Worm (Caenorhabditis elegans) whole organism, L3 larva: ENCODE results near the gene kin-24.

ENCODE experiments used
- R02D3.7 ChIP-seq: fragments of 150-350 bp; optimal IDR thresholded peaks from 2 replicates; lab custom pipeline; 2014; ENCODE audit warnings: missing biosample characterization, missing genetic modification characterization
- ZK546.5 ChIP-seq: sonication (generic microtip); optimal IDR thresholded peaks from 2 replicates; lab custom pipeline; 2017; ENCODE audit warnings: missing biosample characterization, missing genetic modification characterization
- aly-2 ChIP-seq: fragments of 150-350 bp; optimal IDR thresholded peaks from 2 replicates; lab custom pipeline; 2014; ENCODE audit warnings: missing biosample characterization, missing genetic modification characterization
- ceh-16 ChIP-seq: sonication (generic microtip); optimal IDR thresholded peaks from 2 replicates; lab custom pipeline; 2017; ENCODE audit warnings: missing biosample characterization, missing genetic modification characterization
- ceh-28 ChIP-seq: fragments of 150-350 bp; optimal IDR thresholded peaks from 2 replicates; lab custom pipeline; 2014; ENCODE audit warnings: missing biosample characterization, missing genetic modification reagents, missing genetic modification characterization
- ceh-82 ChIP-seq: fragments of 150-350 bp; optimal IDR thresholded peaks from 2 replicates; lab custom pipeline; 2014; ENCODE audit warnings: missing biosample characterization, missing genetic modification characterization
- ceh-9 ChIP-seq: sonication (generic microtip); optimal IDR thresholded peaks from 2 replicates; lab custom pipeline; 2018; ENCODE audit warnings: missing biosample characterization, missing genetic modification characterization
- daf-12 ChIP-seq: fragments of 150-350 bp; optimal IDR thresholded peaks from 2 replicates; lab custom pipeline; 2014; ENCODE audit warnings: missing biosample characterization, missing genetic modification reagents, missing genetic modification characterization
- elt-1 ChIP-seq: fragments of 150-350 bp; optimal IDR thresholded peaks from 2 replicates; lab custom pipeline; 2014; ENCODE audit warnings: missing biosample characterization, missing genetic modification characterization
- elt-2 ChIP-seq: sonication (generic microtip); optimal IDR thresholded peaks from 2 replicates; lab custom pipeline; 2016; ENCODE audit warnings: missing genetic modification reagents, mild to moderate bottlenecking, missing genetic modification characterization, missing compliant biosample characterization
- elt-3 ChIP-seq, 3 experiments: fragments of 150-350 bp in 1 of 3; sonication (generic microtip) in 2 of 3; optimal IDR thresholded peaks; 2 replicates in 2 of 3; 4 replicates in 1 of 3; lab custom pipeline; 2014 to 2017; ENCODE audit warnings: missing biosample characterization in 3 of 3, missing genetic modification characterization in 3 of 3
- eor-1 ChIP-seq, 2 experiments: fragments of 150-350 bp; optimal IDR thresholded peaks; 2 replicates each; lab custom pipeline; 2014 to 2018; ENCODE audit warnings: missing biosample characterization in 2 of 2, missing genetic modification characterization in 2 of 2
- fos-1 ChIP-seq: fragments of 150-350 bp; optimal IDR thresholded peaks from 2 replicates; lab custom pipeline; 2014; ENCODE audit warnings: missing biosample characterization, missing genetic modification characterization
- hmg-11 ChIP-seq: sonication (generic microtip); optimal IDR thresholded peaks from 2 replicates; lab custom pipeline; 2016; ENCODE audit warnings: missing genetic modification characterization, missing compliant biosample characterization
- lin-15B ChIP-seq: fragments of 150-350 bp; optimal IDR thresholded peaks from 2 replicates; lab custom pipeline; 2014; ENCODE audit warnings: missing biosample characterization, missing genetic modification characterization
- lin-39 ChIP-seq: fragments of 150-350 bp; optimal IDR thresholded peaks from 2 replicates; lab custom pipeline; 2018; ENCODE audit warnings: missing biosample characterization, missing genetic modification reagents, missing genetic modification characterization
- lsy-12 ChIP-seq: sonication (generic microtip); optimal IDR thresholded peaks from 2 replicates; lab custom pipeline; 2016; ENCODE audit warnings: mild to moderate bottlenecking, missing genetic modification characterization, missing compliant biosample characterization
- mdl-1 ChIP-seq: fragments of 150-350 bp; optimal IDR thresholded peaks from 2 replicates; lab custom pipeline; 2014; ENCODE audit warnings: missing biosample characterization, missing genetic modification characterization
- mml-1 ChIP-seq: fragments of 150-350 bp; sonication (generic microtip); optimal IDR thresholded peaks from 3 replicates; lab custom pipeline; 2014; ENCODE audit warnings: missing biosample characterization, missing genetic modification characterization
- nhr-23 ChIP-seq: fragments of 150-350 bp; optimal IDR thresholded peaks from 2 replicates; lab custom pipeline; 2014; ENCODE audit warnings: missing biosample characterization, missing genetic modification reagents, missing genetic modification characterization
- nhr-28 ChIP-seq: fragments of 150-350 bp; optimal IDR thresholded peaks from 2 replicates; lab custom pipeline; 2014; ENCODE audit warnings: missing biosample characterization, missing genetic modification characterization
- nhr-43 ChIP-seq: sonication (generic microtip); optimal IDR thresholded peaks from 2 replicates; lab custom pipeline; 2016; ENCODE audit warnings: mild to moderate bottlenecking, missing genetic modification characterization, missing compliant biosample characterization; ENCODE audit not compliant: poor library complexity, severe bottlenecking
- nhr-76 ChIP-seq: fragments of 150-350 bp; sonication (generic microtip); optimal IDR thresholded peaks from 5 replicates; lab custom pipeline; 2014; ENCODE audit warnings: missing biosample characterization, missing genetic modification characterization
- pha-4 ChIP-seq: fragments of 150-350 bp; optimal IDR thresholded peaks from 2 replicates; lab custom pipeline; 2014; ENCODE audit warnings: missing biosample characterization, missing genetic modification reagents, missing genetic modification characterization
- pqm-1 ChIP-seq: fragments of 150-350 bp; optimal IDR thresholded peaks from 2 replicates; lab custom pipeline; 2017; ENCODE audit warnings: missing biosample characterization, missing genetic modification characterization, inconsistent platforms
- tbx-2 ChIP-seq: sonication (generic microtip); optimal IDR thresholded peaks from 2 replicates; lab custom pipeline; 2016; ENCODE audit warnings: mild to moderate bottlenecking, missing genetic modification characterization, missing compliant biosample characterization
- unc-39 ChIP-seq: sonication (generic microtip); optimal IDR thresholded peaks from 4 replicates; lab custom pipeline; 2017; ENCODE audit warnings: missing biosample characterization, missing genetic modification characterization
- zag-1 ChIP-seq: fragments of 150-350 bp; optimal IDR thresholded peaks from 2 replicates; lab custom pipeline; 2014; ENCODE audit warnings: missing biosample characterization, missing genetic modification characterization

kin-24 gene

DNA sequence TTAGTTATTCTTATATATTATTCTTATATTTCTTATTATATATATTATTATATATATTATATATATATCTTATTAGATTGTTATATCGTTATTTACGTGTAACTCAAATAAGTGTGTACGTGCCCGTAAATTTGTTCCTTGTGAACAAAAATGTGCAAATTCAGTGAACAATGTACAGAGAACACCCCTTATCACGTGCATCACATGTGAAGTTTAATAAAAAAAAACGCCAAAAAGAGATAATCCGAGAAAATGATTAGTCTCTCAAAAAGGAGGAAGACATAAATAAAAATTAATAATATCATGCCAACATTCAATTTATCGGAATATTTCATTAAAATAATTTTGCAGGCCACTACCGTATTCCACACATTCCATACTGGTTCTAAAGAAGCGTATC is 41.2 kb downstream of the kin-24 start:
- no peak for TF ChIP-seq nhr-28 (tag; lab: Kevin White, UChicago)
- peak; percentile 61 for TF ChIP-seq pha-4 (tag; lab: Kevin White, UChicago)
- peak; percentile 32 for TF ChIP-seq pqm-1 (tag; lab: Kevin White, UChicago)
- no peak for TF ChIP-seq ceh-16 (tag; lab: Kevin White, UChicago)
- peak; percentile 72 for TF ChIP-seq elt-2

DNA sequence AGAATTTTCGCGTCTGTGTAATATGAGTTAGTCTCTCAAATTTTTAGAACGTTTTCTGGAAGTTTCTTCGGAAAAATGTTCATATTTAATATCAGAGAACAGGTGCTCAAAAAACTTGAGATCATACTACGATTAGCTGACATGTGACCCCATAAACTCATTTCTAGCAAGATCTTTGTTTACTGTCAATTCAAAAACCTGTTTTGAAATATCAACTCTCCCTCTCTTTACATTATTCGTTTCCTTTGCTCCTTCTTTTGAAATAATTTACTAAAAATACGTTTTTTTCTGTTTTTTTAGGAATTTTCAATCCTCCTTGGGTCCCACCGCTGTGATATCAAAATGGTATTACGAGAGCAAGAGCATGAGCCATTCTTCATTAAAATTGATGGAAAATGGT is 41.8 kb downstream of the kin-24 start, which contains the start of gene fat-4:
TSS of gene fat-4 (plus strand) at position 301 of the 400 bp plus-strand sequence.
- TF ChIP-seq unc-39 (no peak), nhr-28 (tag; lab: Kevin White, UChicago) (no peak)

DNA sequence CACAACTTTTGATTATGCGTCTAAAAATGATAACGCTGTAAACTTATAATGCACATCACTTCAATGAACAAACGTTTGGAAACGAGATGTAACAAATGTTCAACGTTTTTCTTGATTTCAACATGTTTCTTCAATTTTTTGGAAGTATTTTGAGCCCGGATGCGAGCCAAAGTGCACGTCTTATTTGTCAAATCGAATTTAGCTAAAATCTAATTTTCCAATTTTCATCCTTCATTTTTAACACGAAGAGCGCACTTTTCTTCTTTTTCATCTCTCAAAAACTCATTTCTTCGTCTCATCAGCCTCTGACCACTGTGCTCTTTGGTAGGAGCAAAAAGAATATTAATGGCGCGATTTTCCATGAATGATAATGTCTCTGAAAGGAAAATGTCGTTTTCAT is 42.6 kb downstream of the kin-24 start:
- no peak for TF ChIP-seq ceh-9
- no peak for TF ChIP-seq elt-1 (tag; lab: Kevin White, UChicago)
- TF ChIP-seq elt-2, result peak; percentile 23
- no peak for TF ChIP-seq R02D3.7 (tag; lab: Kevin White, UChicago)
- TF ChIP-seq lsy-12 (tag; lab: Kevin White, UChicago), result no peak
- TF ChIP-seq zag-1 (tag; lab: Kevin White, UChicago), result no peak
- TF ChIP-seq, all 47 proteins: peak for 1

DNA sequence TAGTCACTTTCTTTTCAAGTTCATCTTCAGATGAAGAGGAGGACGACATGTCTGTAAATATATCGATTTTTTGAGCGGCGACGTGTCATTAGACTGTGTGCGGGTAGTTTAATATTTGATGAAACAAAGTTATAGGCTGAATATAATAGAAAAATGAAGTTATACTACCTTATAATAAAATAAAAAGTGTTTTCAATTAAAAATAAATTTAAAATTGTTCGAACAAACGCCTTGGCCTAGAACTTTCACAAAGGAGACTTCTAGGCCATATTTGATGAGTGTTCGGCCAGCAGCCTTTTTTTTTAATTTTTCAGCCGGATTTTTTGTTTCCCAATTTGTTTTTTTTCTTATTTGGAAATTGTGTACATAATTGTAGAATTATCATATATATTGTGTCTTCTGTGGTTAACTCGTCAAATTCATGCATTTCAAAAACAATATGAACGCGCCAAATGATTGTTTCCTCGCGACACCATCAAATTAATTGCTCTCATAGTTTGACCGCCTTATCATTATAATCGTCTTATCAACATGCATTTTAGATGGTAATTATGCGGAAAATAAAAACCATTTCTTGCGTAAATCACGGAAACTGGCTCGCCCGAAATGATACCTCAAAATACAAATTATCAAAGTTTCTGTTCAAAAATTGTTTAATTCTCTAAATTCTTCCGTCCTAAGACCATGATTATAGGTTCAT is 43.4 kb downstream of the kin-24 start, which contains the start of gene T13F2.2:
TSS of gene T13F2.2 (minus strand) at position 51 of the 700 bp plus-strand sequence.
- TF ChIP-seq lin-39 (tag; lab: Kevin White, UChicago) (no peak), tbx-2 (tag; lab: Kevin White, UChicago) (no peak), unc-39 (no peak), ZK546.5 (no peak), lin-15B (tag; lab: Kevin White, UChicago) (peak; percentile 20), aly-2 (tag; lab: Kevin White, UChicago) (no peak), nhr-76 (tag; lab: Kevin White, UChicago) (no peak), nhr-43 (tag; lab: Kevin White, UChicago) (peak; percentile 2), nhr-23 (no peak), elt-2 (peak; percentile 69), pqm-1 (tag; lab: Kevin White, UChicago) (peak; percentile 59)

DNA sequence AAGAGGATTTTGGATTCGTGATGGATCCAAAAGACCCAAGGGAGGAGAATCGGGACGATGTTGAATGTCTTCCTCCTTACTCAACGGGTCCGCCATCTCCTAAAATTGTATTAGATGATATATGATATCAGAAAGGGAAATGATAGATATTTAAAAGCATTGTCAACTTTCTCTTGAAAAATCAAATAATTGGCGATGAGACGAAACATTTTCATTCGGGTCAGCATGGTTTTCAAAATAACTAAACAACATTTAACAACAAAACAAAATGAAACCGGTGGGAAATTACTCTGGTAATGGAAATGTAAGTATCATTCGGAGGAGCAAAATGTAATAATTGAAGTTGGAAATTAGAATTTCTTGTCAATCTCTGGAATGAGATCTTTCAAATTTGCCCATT is 44.4 kb downstream of the kin-24 start, which contains the start of gene pis-1:
TSS of gene pis-1 (minus strand) at position 101 of the 400 bp plus-strand sequence.
- TF ChIP-seq pha-4 (tag; lab: Kevin White, UChicago) (no peak), tbx-2 (tag; lab: Kevin White, UChicago) (no peak), ZK546.5 (no peak), daf-12 (tag; lab: Kevin White, UChicago) (no peak), fos-1 (tag; lab: Kevin White, UChicago) (no peak)

DNA sequence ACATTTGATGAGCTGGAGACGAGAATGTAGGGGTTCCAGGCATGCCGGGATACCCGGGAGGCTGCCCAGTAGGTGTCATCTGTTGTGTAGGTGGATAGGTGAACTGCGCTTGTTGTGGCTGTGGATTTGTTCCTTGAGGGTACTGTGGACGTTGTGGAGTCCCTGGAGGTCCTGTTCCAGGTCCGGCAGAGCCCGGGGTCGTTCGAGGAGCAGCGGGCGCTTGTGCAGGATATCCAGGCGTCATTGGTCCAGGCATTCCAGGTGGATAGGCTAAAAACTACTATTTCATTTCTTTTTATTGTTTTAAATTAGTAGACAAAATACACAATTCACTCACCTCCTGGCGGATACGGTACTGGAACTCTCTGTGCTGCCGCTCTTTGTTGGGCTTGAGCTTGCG is 45.6 kb downstream of the kin-24 start:
- TF ChIP-seq elt-1 (tag; lab: Kevin White, UChicago), result no peak
- no peak for TF ChIP-seq elt-3 (tag; optimal IDR thresholded peaks at IDR 0.05; lab: Kevin White, UChicago)
- no peak for TF ChIP-seq ceh-82 (tag; lab: Kevin White, UChicago)
- no peak for TF ChIP-seq zag-1 (tag; lab: Kevin White, UChicago)
- TF ChIP-seq aly-2 (tag; lab: Kevin White, UChicago), result no peak
- TF ChIP-seq elt-2, result no peak
- no peak for TF ChIP-seq hmg-11 (tag; lab: Kevin White, UChicago)
- TF ChIP-seq tbx-2 (tag; lab: Kevin White, UChicago), result no peak
- no peak for TF ChIP-seq ZK546.5
- TF ChIP-seq nhr-76 (tag; lab: Kevin White, UChicago), result no peak
- TF ChIP-seq mml-1 (tag; lab: Kevin White, UChicago), result no peak
- no peak for TF ChIP-seq nhr-43 (tag; lab: Kevin White, UChicago)
- TF ChIP-seq eor-1 (tag; optimal IDR thresholded peaks at IDR 0.05; lab: Kevin White, UChicago), result no peak
- TF ChIP-seq pha-4 (tag; lab: Kevin White, UChicago), result no peak
- TF ChIP-seq ceh-28 (tag; lab: Kevin White, UChicago), result no peak
- TF ChIP-seq mdl-1 (tag; lab: Kevin White, UChicago), result no peak
